Fruit fly (Drosophila melanogaster): Measurements from ENCODE around the gene Gr63a.

dm6 chr3L:3928205-3928942, 32.0 kb upstream of the Gr63a start:
- TF ChIP-seq CG17806 (tag; optimal IDR thresholded peaks at IDR 0.05) (peak; percentile 50), CG13204 (GFP tag; optimal IDR thresholded peaks at IDR 0.05) (no peak)

Data from whole organism, pupa.